Worm (Caenorhabditis elegans): ENCODE results near the gene F32D8.2.

DNA sequence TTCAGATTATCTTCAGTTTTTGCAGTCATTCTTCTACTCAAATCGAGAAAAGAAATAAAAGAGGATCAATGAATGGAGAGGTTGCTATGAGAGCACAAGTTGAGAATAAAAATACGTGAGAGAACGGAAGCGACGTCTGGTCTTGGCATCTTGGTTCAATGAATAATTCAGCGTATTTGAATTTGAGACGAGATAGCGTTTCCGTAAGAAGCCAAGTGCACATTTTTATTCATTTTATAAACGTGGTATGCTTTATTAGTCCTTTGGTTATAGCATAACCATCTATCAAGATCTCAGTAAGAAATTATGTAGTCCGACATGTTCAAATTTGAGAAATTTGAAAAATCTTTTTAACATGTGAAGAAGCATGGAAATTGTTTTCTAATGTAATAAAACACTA lies 34.8 kb downstream of the F32D8.2 start, which contains the start of gene F58B4.2:
- TF ChIP-seq ama-1 (optimal IDR thresholded peaks at IDR 0.05) (no peak), elt-2 (tag; optimal IDR thresholded peaks at IDR 0.05) (no peak), pha-4 (tag; optimal IDR thresholded peaks at IDR 0.05) (no peak), nhr-11 (tag; optimal IDR thresholded peaks at IDR 0.05) (no peak), unc-55 (GFP tag; optimal IDR thresholded peaks at IDR 0.05) (no peak), Y22D7AL.16 (tag; optimal IDR thresholded peaks at IDR 0.05) (no peak), sox-2 (GFP tag; IDR thresholded peaks at IDR 0.05) (no peak)
